Fruit fly (Drosophila melanogaster) Kc167 (cell line): Measurements from ENCODE around the gene Orc2.

Experiments
- Myc ChIP-seq: fragments of >200 bp; optimal IDR thresholded peaks from 2 replicates; lab custom pipeline; 2017; ENCODE audit warnings: missing external identifiers
- Sin3A ChIP-seq: fragments of >200 bp; optimal IDR thresholded peaks from 2 replicates; lab custom pipeline; 2018; ENCODE audit warnings: missing external identifiers
- h ChIP-seq: fragments of >200 bp; optimal IDR thresholded peaks from 3 replicates; lab custom pipeline; 2018; ENCODE audit warnings: missing external identifiers
- insv ChIP-seq: fragments of >200 bp; optimal IDR thresholded peaks from 3 replicates; lab custom pipeline; 2018; ENCODE audit warnings: missing external identifiers
- psq ChIP-seq: fragments of >200 bp; optimal IDR thresholded peaks from 2 replicates; lab custom pipeline; 2017; ENCODE audit warnings: missing external identifiers
- ttk ChIP-seq: sonication (Bioruptor generic); optimal IDR thresholded peaks from 2 replicates; lab custom pipeline; 2017; ENCODE audit warnings: missing external identifiers

- TF ChIP-seq h (lab: Kevin White, UChicago) (no peak), psq (lab: Kevin White, UChicago) (no peak), insv (lab: Kevin White, UChicago) (no peak), ttk (no peak), Myc (lab: Kevin White, UChicago) (no peak), Sin3A (lab: Kevin White, UChicago) (no peak)
Observed at dm6 chr3R:13943360-13943759, 21.3 kb upstream of the Orc2 start, which contains the start of gene Art9.
